Fruit fly (Drosophila melanogaster): ENCODE data around the gene Cyp4e3.

Cyp4e3 gene

DNA sequence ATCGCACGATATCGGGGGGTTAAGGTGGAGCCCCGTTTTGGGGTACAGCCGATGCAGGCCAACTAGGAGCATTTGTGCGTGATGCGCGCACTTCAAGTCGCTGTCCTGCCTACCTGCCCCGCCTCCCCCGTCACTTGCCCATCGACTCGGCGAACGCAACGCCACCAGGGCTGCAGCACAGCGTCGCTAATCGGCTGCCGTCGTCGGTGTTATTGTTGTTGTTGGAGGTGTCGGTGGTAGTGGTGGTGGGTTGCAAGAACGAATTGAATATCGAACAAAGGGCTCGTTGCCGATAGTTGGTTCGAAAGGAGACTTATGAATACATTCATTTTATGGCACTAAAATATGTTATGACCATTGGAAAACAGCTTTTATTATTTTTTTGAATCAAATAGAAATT is 9.0 kb upstream of the Cyp4e3 start (continued):
- 0 out of 2 replicates have a peak, but pooled peaks have one; percentile 7 for TF ChIP-seq dati (GFP tag; IDR thresholded peaks at IDR 0.05)
- peak; percentile 94 for TF ChIP-seq amos (GFP tag; IDR thresholded peaks at IDR 0.05; ENCODE audit: partially characterized antibody)
- TF ChIP-seq Poxn (GFP tag; IDR thresholded peaks at IDR 0.05) = no peak
- no peak for TF ChIP-seq p53 (GFP tag; optimal IDR thresholded peaks at IDR 0.05)
- peak; percentile 51 for TF ChIP-seq CG17186 (GFP tag; optimal IDR thresholded peaks at IDR 0.05)
- TF ChIP-seq CG3065 (GFP tag; optimal IDR thresholded peaks at IDR 0.05) = peak; percentile 30
- no peak for TF ChIP-seq hth (optimal IDR thresholded peaks at IDR 0.05)
- no peak for TF ChIP-seq CG3726 (GFP tag; IDR thresholded peaks at IDR 0.05)
- peak; percentile 46 for TF ChIP-seq Chrac-16 (GFP tag; optimal IDR thresholded peaks at IDR 0.05)
- peak; percentile 63; the same call in 1 of the 3 replicates for TF ChIP-seq sr (GFP tag; IDR thresholded peaks at IDR 0.05)
- TF ChIP-seq Hr39 (optimal IDR thresholded peaks at IDR 0.05) = no peak
- peak; percentile 90 for TF ChIP-seq CG11456 (GFP tag; IDR thresholded peaks at IDR 0.05)
- no peak for TF ChIP-seq Six4 (GFP tag; optimal IDR thresholded peaks at IDR 0.05)
- TF ChIP-seq Hr78 (GFP tag; optimal IDR thresholded peaks at IDR 0.05) = no peak
- peak; percentile 94 for TF ChIP-seq CG6791 (GFP tag; IDR thresholded peaks at IDR 0.05; ENCODE audit: partially characterized antibody)
- TF ChIP-seq pzg (GFP tag; optimal IDR thresholded peaks at IDR 0.05) = peak; percentile 79
- TF ChIP-seq CG12391 (tag; optimal IDR thresholded peaks at IDR 0.05) = peak; percentile 74
- TF ChIP-seq zen (tag; optimal IDR thresholded peaks at IDR 0.05) = peak; percentile 35
- no peak for TF ChIP-seq Mes4 (GFP tag; optimal IDR thresholded peaks at IDR 0.05)
- TF ChIP-seq CG31388 (GFP tag; optimal IDR thresholded peaks at IDR 0.05) = no peak
- TF ChIP-seq Ada2b (GFP tag; IDR thresholded peaks at IDR 0.05) = peak; percentile 63
- TF ChIP-seq NFAT (GFP tag; IDR thresholded peaks at IDR 0.05) = peak; percentile 86
- TF ChIP-seq CG5953 (GFP tag; IDR thresholded peaks at IDR 0.05) = 0 out of 2 replicates have a peak, but pooled peaks have one; percentile 18
- TF ChIP-seq ham (GFP tag; IDR thresholded peaks at IDR 0.05) = peak; percentile 9; the same call in 1 of the 2 replicates
- no peak for TF ChIP-seq pfk (GFP tag; optimal IDR thresholded peaks at IDR 0.05)
- TF ChIP-seq CG32532 (GFP tag; IDR thresholded peaks at IDR 0.05) = peak; percentile 80
- TF ChIP-seq Sox102F (GFP tag; optimal IDR thresholded peaks at IDR 0.05) = peak; percentile 40
- peak; percentile 40 for TF ChIP-seq CG12071 (GFP tag; optimal IDR thresholded peaks at IDR 0.05)
- TF ChIP-seq Gug (GFP tag; IDR thresholded peaks at IDR 0.05) = peak; percentile 88; the same call in 3 of the 4 replicates
- no peak for TF ChIP-seq z (GFP tag; IDR thresholded peaks at IDR 0.05)
- no peak for TF ChIP-seq CG43689 (GFP tag; IDR thresholded peaks at IDR 0.05)
- no peak for TF ChIP-seq Eip74EF (GFP tag; optimal IDR thresholded peaks at IDR 0.05)
- TF ChIP-seq HLH4C (GFP tag; IDR thresholded peaks at IDR 0.05; ENCODE audit: partially characterized antibody) = peak; percentile 81
- TF ChIP-seq en (GFP tag; optimal IDR thresholded peaks at IDR 0.05) = no peak
- TF ChIP-seq NK7.1 (GFP tag; optimal IDR thresholded peaks at IDR 0.05) = no peak
- no peak for TF ChIP-seq disco-r (GFP tag; optimal IDR thresholded peaks at IDR 0.05)
- TF ChIP-seq inv (GFP tag; IDR thresholded peaks at IDR 0.05; ENCODE audit: partially characterized antibody) = peak; percentile 92
- TF ChIP-seq ssp (GFP tag; IDR thresholded peaks at IDR 0.05) = peak; percentile 45
- TF ChIP-seq shn (GFP tag; optimal IDR thresholded peaks at IDR 0.05) = peak; percentile 50
- peak; percentile 54 for TF ChIP-seq Bdp1 (GFP tag; optimal IDR thresholded peaks at IDR 0.05)
- no peak for TF ChIP-seq CG11093 (GFP tag; IDR thresholded peaks at IDR 0.05)
- TF ChIP-seq rib (GFP tag; IDR thresholded peaks at IDR 0.05) = peak; percentile 69
- no peak for TF ChIP-seq CG1792 (GFP tag; optimal IDR thresholded peaks at IDR 0.05)
- TF ChIP-seq HLHmδ (GFP tag; optimal IDR thresholded peaks at IDR 0.05) = peak; percentile 57
- peak; percentile 96 for TF ChIP-seq Bgb (GFP tag; IDR thresholded peaks at IDR 0.05; ENCODE audit: partially characterized antibody)
- TF ChIP-seq Aef1 (GFP tag; IDR thresholded peaks at IDR 0.05) = peak; percentile 93
- no peak for TF ChIP-seq CG4424 (GFP tag; optimal IDR thresholded peaks at IDR 0.05)
- no peak for TF ChIP-seq CG15011 (GFP tag; optimal IDR thresholded peaks at IDR 0.05)
- peak; percentile 66 for TF ChIP-seq CG9609 (GFP tag; optimal IDR thresholded peaks at IDR 0.05)
- peak; percentile 39; the same call in 1 of the 2 replicates for TF ChIP-seq Xrp1 (GFP tag; IDR thresholded peaks at IDR 0.05)
- TF ChIP-seq CG8359 (GFP tag; optimal IDR thresholded peaks at IDR 0.05; ENCODE audit: borderline replicate concordance) = no peak

All from whole organism, embryonic.